Worm (Caenorhabditis elegans) whole organism, L4 larva: Measurements from ENCODE around the gene cey-1.

Experiments used
- Y48G9A.11 ChIP-seq: fragments of 200-800 bp; sonication (Bioruptor generic); IDR thresholded peaks from 2 replicates; pipeline ENCODE4 v1.3.6; 2022; ENCODE audit warnings: missing genetic modification reagents, missing genetic modification characterization, missing compliant biosample characterization
- ZK546.5 ChIP-seq, 2 experiments: sonication (generic microtip); optimal IDR thresholded peaks; 2 replicates each; lab custom pipeline; 2017; ENCODE audit warnings: missing biosample characterization in 2 of 2, missing genetic modification characterization in 2 of 2
- ces-1 ChIP-seq: fragments of 150-350 bp; sonication (generic microtip); optimal IDR thresholded peaks from 4 replicates; lab custom pipeline; 2014; ENCODE audit warnings: missing biosample characterization, missing genetic modification reagents, missing genetic modification characterization
- dve-1 ChIP-seq: sonication (generic microtip); optimal IDR thresholded peaks from 2 replicates; lab custom pipeline; 2017; ENCODE audit warnings: antibody characterized with exemption, mild to moderate bottlenecking, missing genetic modification characterization, missing compliant biosample characterization; ENCODE audit not compliant: insufficient read depth
- egl-27 ChIP-seq: sonication (generic microtip); optimal IDR thresholded peaks from 3 replicates; lab custom pipeline; 2017; ENCODE audit warnings: missing biosample characterization, missing genetic modification reagents, missing genetic modification characterization
- fkh-10 ChIP-seq: fragments of 150-350 bp; optimal IDR thresholded peaks from 2 replicates; lab custom pipeline; 2014; ENCODE audit warnings: missing biosample characterization, missing genetic modification reagents, missing genetic modification characterization
- nhr-28 ChIP-seq: fragments of 150-350 bp; optimal IDR thresholded peaks from 2 replicates; lab custom pipeline; 2014; ENCODE audit warnings: missing biosample characterization, missing genetic modification characterization
- nhr-76 ChIP-seq: fragments of 150-350 bp; optimal IDR thresholded peaks from 2 replicates; lab custom pipeline; 2014; ENCODE audit warnings: missing biosample characterization, missing genetic modification characterization
- snpc-4 ChIP-seq: fragments of 150-350 bp; optimal IDR thresholded peaks from 2 replicates; lab custom pipeline; 2014; ENCODE audit warnings: missing biosample characterization, missing genetic modification characterization
- zag-1 ChIP-seq: fragments of 150-350 bp; optimal IDR thresholded peaks from 2 replicates; lab custom pipeline; 2014; ENCODE audit warnings: missing biosample characterization, missing genetic modification characterization

- TF ChIP-seq ZK546.5 (tag; optimal IDR thresholded peaks at IDR 0.05; lab: Kevin White, UChicago) (no peak), nhr-76 (tag; lab: Kevin White, UChicago) (no peak), egl-27 (tag; lab: Kevin White, UChicago) (no peak), zag-1 (tag; lab: Kevin White, UChicago) (no peak), nhr-28 (tag; lab: Kevin White, UChicago) (no peak), ces-1 (no peak), dve-1 (tag; lab: Kevin White, UChicago) (no peak), fkh-10 (no peak), Y48G9A.11 (GFP tag; lab: Robert Waterston, UW) (no peak), snpc-4 (tag; lab: Kevin White, UChicago) (no peak)
Observed at ce11 chrII:11015734-11016133, 25.3 kb downstream of the cey-1 start.
